Worm (Caenorhabditis elegans): Measurements from ENCODE around the gene srd-11.

Gene srd-11

ce11 chrV:13589494-13590176 lies 30.0 kb downstream of the srd-11 start, which contains the start of the genes F53F4.2 and F53F4.18:
TSS of gene F53F4.2 (minus strand) at chrV:13589594.
TSS of gene F53F4.18 (plus strand) at chrV:13590126.
- no peak for TF ChIP-seq ttx-3 (tag; optimal IDR thresholded peaks at IDR 0.05)
- no peak for TF ChIP-seq pag-3 (tag; optimal IDR thresholded peaks at IDR 0.05; ENCODE audit: borderline replicate concordance)
- TF ChIP-seq F13H6.1 (tag; optimal IDR thresholded peaks at IDR 0.05), result no peak
- no peak for TF ChIP-seq eyg-1 (tag; optimal IDR thresholded peaks at IDR 0.05)
- no peak for TF ChIP-seq pha-4 (tag; optimal IDR thresholded peaks at IDR 0.05)
- TF ChIP-seq hlh-6 (tag; optimal IDR thresholded peaks at IDR 0.05), result no peak
- no peak for TF ChIP-seq rnt-1 (tag; optimal IDR thresholded peaks at IDR 0.05)
- no peak for TF ChIP-seq ceh-22 (tag; optimal IDR thresholded peaks at IDR 0.05)
- no peak for TF ChIP-seq fkh-6 (tag; optimal IDR thresholded peaks at IDR 0.05)
- TF ChIP-seq npax-4 (tag; optimal IDR thresholded peaks at IDR 0.05), result no peak
- no peak for TF ChIP-seq K09A11.1 (tag; optimal IDR thresholded peaks at IDR 0.05; ENCODE audit: insufficient read depth)
- no peak for TF ChIP-seq ceh-30 (tag; optimal IDR thresholded peaks at IDR 0.05)
- no peak for TF ChIP-seq hlh-8 (tag; optimal IDR thresholded peaks at IDR 0.05)
- TF ChIP-seq hlh-15 (tag; optimal IDR thresholded peaks at IDR 0.05), result no peak

- no peak for TF ChIP-seq fkh-6 (tag; optimal IDR thresholded peaks at IDR 0.05)
- TF ChIP-seq pros-1 (tag; optimal IDR thresholded peaks at IDR 0.05), result no peak
- no peak for TF ChIP-seq ref-2 (tag; optimal IDR thresholded peaks at IDR 0.05)
- TF ChIP-seq sdc-2 (tag; optimal IDR thresholded peaks at IDR 0.05), result no peak
- TF ChIP-seq elt-4 (tag; optimal IDR thresholded peaks at IDR 0.05), result no peak
- no peak for TF ChIP-seq ceh-30 (tag; optimal IDR thresholded peaks at IDR 0.05)
- no peak for TF ChIP-seq gmeb-2 (tag; optimal IDR thresholded peaks at IDR 0.05)
- TF ChIP-seq hlh-15 (tag; optimal IDR thresholded peaks at IDR 0.05), result no peak
- no peak for TF ChIP-seq tbx-7 (tag; optimal IDR thresholded peaks at IDR 0.05)
- no peak for TF ChIP-seq ceh-18 (tag; optimal IDR thresholded peaks at IDR 0.05)
- TF ChIP-seq nhr-11 (tag; optimal IDR thresholded peaks at IDR 0.05), result no peak
Measured at ce11 chrV:13587902-13588301, 31.8 kb downstream of the srd-11 start, which contains the start of gene F53F4.17. TSS of gene F53F4.17 (plus strand) at chrV:13588202.

- TF ChIP-seq che-1 (tag; optimal IDR thresholded peaks at IDR 0.05), result no peak
- TF ChIP-seq npax-4 (tag; optimal IDR thresholded peaks at IDR 0.05), result no peak
- TF ChIP-seq ceh-48 (tag; optimal IDR thresholded peaks at IDR 0.05), result no peak
- no peak for TF ChIP-seq fkh-10 (GFP tag; optimal IDR thresholded peaks at IDR 0.05)
- no peak for TF ChIP-seq pag-3 (tag; optimal IDR thresholded peaks at IDR 0.05; ENCODE audit: borderline replicate concordance)
Measured at ce11 chrV:13584484-13584883, 35.2 kb downstream of the srd-11 start, which contains the start of gene F53F4.1. TSS of gene F53F4.1 (plus strand) at chrV:13584784.

ce11 chrV:13580696-13581095 lies 39.0 kb downstream of the srd-11 start, which contains the start of gene C50B8.5:
TSS of gene C50B8.5 (plus strand) at chrV:13580968.
- TF ChIP-seq dve-1 (tag; optimal IDR thresholded peaks at IDR 0.05) (peak; percentile 4), lin-11 (tag; optimal IDR thresholded peaks at IDR 0.05) (no peak)

- no peak for TF ChIP-seq rnt-1 (tag; optimal IDR thresholded peaks at IDR 0.05)
- no peak for TF ChIP-seq ceh-24 (tag; optimal IDR thresholded peaks at IDR 0.05)
- TF ChIP-seq C38D4.7 (GFP tag; optimal IDR thresholded peaks at IDR 0.05), result no peak
- no peak for TF ChIP-seq unc-55 (GFP tag; optimal IDR thresholded peaks at IDR 0.05)
- no peak for TF ChIP-seq fax-1 (tag; optimal IDR thresholded peaks at IDR 0.05)
- no peak for TF ChIP-seq elt-4 (tag; optimal IDR thresholded peaks at IDR 0.05)
- no peak for TF ChIP-seq che-1 (tag; optimal IDR thresholded peaks at IDR 0.05)
- no peak for TF ChIP-seq unc-42 (tag; optimal IDR thresholded peaks at IDR 0.05)
- TF ChIP-seq F13H6.1 (tag; optimal IDR thresholded peaks at IDR 0.05), result no peak
- TF ChIP-seq hlh-30 (tag; optimal IDR thresholded peaks at IDR 0.05; ENCODE audit: insufficient read depth), result no peak
- TF ChIP-seq tbx-2 (tag; optimal IDR thresholded peaks at IDR 0.05), result no peak
Measured at ce11 chrV:13578637-13579036, 41.0 kb downstream of the srd-11 start, which contains the start of gene C50B8.6. TSS of gene C50B8.6 (plus strand) at chrV:13578972.
